Fruit fly (Drosophila melanogaster): ENCODE measurements around the gene Remo.

Gene Remo

DNA sequence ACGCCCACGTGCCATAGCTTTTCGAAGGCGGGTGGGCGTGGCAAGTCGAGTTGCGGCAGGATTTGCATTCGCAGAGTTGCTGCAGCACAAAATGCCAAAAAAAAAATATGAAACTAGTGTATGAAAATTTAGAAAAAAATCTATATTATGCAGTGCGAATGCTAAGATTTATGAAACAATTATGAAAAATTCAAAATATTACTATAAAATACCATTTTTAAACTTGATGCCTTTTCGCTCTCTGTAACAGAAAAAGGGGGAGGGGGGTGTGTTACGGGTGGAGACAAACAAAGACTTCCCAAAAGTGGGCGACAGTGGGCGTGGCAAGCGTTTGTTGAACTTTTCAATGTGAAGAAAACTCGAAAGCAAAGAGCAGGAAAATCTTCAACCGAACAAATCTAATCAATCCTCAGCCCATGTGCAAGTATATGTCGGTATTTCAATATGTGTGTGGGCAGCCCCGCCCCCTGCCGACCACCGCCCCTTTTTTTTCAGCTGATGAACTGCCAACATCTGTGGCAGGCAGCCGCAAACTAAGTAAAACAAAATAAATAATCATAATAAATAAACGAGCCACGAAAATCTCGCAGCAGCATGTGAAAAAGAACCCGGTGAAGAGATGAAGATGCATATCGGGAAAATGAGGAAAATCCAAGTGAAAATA lies 38.0 kb upstream of the Remo start (continued):
- peak; percentile 67 for TF ChIP-seq twi (tag; optimal IDR thresholded peaks at IDR 0.05)
- no peak for TF ChIP-seq CG9215 (GFP tag; IDR thresholded peaks at IDR 0.05)
- no peak for TF ChIP-seq unpg (GFP tag; optimal IDR thresholded peaks at IDR 0.05)
- TF ChIP-seq CG10979 (tag; optimal IDR thresholded peaks at IDR 0.05) = peak; percentile 39
- TF ChIP-seq pum (GFP tag; optimal IDR thresholded peaks at IDR 0.05) = no peak
- peak; percentile 23 for TF ChIP-seq dmrt99B (tag; optimal IDR thresholded peaks at IDR 0.05)
- TF ChIP-seq sisA (GFP tag; IDR thresholded peaks at IDR 0.05) = peak; percentile 17; the same call in 1 of the 2 replicates
- peak; percentile 26 for TF ChIP-seq az2 (GFP tag; optimal IDR thresholded peaks at IDR 0.05)
- TF ChIP-seq ssp (GFP tag; IDR thresholded peaks at IDR 0.05) = 0 out of 2 replicates have a peak, but pooled peaks have one; percentile 17
- TF ChIP-seq br (optimal IDR thresholded peaks at IDR 0.05) = no peak
- peak; percentile 23 for TF ChIP-seq CG12391 (tag; optimal IDR thresholded peaks at IDR 0.05)
- TF ChIP-seq CG3407 (GFP tag; optimal IDR thresholded peaks at IDR 0.05) = peak; percentile 12

DNA sequence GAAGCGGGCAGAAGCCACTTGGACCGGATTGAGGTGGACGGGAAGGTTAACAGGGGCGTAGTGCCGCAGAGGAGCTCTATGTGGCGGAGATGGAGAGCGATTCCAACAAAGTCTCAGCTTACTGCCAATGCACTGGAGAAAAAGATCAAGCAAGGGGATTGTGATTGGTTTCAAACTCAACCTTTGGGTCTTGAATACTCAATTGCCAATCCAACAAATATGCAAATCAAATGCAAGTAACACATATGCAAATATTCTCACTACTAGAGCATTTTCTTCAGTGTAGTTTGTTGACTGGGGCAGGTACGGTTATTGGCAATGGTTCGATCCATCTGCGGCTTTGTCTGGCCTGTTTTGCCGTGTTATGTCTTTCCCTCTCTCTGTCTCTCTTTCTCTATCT lies 36.5 kb upstream of the Remo start:
- TF ChIP-seq fd3F (GFP tag; optimal IDR thresholded peaks at IDR 0.05) (peak; percentile 48), yki (optimal IDR thresholded peaks at IDR 0.05) (no peak), Hsf (GFP tag; optimal IDR thresholded peaks at IDR 0.05) (peak; percentile 75), CG7372 (GFP tag; IDR thresholded peaks at IDR 0.05) (peak; percentile 55; the same call in 1 of the 2 replicates), lov (optimal IDR thresholded peaks at IDR 0.05) (no peak), lov (GFP tag; IDR thresholded peaks at IDR 0.05) (peak; percentile 55; the same call in 1 of the 3 replicates), corto (GFP tag; optimal IDR thresholded peaks at IDR 0.05) (peak; percentile 86), CG30431 (GFP tag; optimal IDR thresholded peaks at IDR 0.05) (peak; percentile 59), inv (GFP tag; IDR thresholded peaks at IDR 0.05; ENCODE audit: partially characterized antibody) (no peak), so (GFP tag; IDR thresholded peaks at IDR 0.05) (peak; percentile 81; the same call in 2 of the 3 replicates), slp2 (GFP tag; optimal IDR thresholded peaks at IDR 0.05) (peak; percentile 69), lola (GFP tag; optimal IDR thresholded peaks at IDR 0.05) (peak in 1 of 3 experiments; percentile 25), Sry-δ (GFP tag; optimal IDR thresholded peaks at IDR 0.05) (peak; percentile 40), CG10321 (GFP tag; IDR thresholded peaks at IDR 0.05) (peak; percentile 27; the same call in 1 of the 2 replicates), CG16779 (GFP tag; IDR thresholded peaks at IDR 0.05) (peak; percentile 64; the same call in 1 of the 2 replicates), CG10209 (GFP tag; optimal IDR thresholded peaks at IDR 0.05) (peak; percentile 71), lmd (GFP tag; IDR thresholded peaks at IDR 0.05) (peak; percentile 79), ab (GFP tag; optimal IDR thresholded peaks at IDR 0.05) (peak; percentile 79), pros (GFP tag; optimal IDR thresholded peaks at IDR 0.05) (no peak), gce (GFP tag; IDR thresholded peaks at IDR 0.05) (peak; percentile 76; the same call in 2 of the 3 replicates), CG7271 (tag; optimal IDR thresholded peaks at IDR 0.05) (no peak), CG11723 (GFP tag; optimal IDR thresholded peaks at IDR 0.05) (peak; percentile 64), Nf-YC (tag; optimal IDR thresholded peaks at IDR 0.05) (no peak), sisA (GFP tag; IDR thresholded peaks at IDR 0.05) (peak; percentile 87), bigmax (GFP tag; optimal IDR thresholded peaks at IDR 0.05) (no peak), mirr (GFP tag; optimal IDR thresholded peaks at IDR 0.05) (no peak), CG4404 (GFP tag; IDR thresholded peaks at IDR 0.05) (peak; percentile 39; the same call in 1 of the 2 replicates), CG9215 (GFP tag; IDR thresholded peaks at IDR 0.05) (peak; percentile 63), gt (GFP tag; IDR thresholded peaks at IDR 0.05) (peak; percentile 58; the same call in 1 of the 2 replicates), sima (GFP tag; optimal IDR thresholded peaks at IDR 0.05) (peak; percentile 14), C15 (GFP tag; IDR thresholded peaks at IDR 0.05) (no peak), NC2β (GFP tag; optimal IDR thresholded peaks at IDR 0.05) (peak; percentile 50), ro (GFP tag; IDR thresholded peaks at IDR 0.05) (0 out of 2 replicates have a peak, but pooled peaks have one; percentile 29), Dfd (GFP tag; optimal IDR thresholded peaks at IDR 0.05) (no peak), CG9797 (GFP tag; optimal IDR thresholded peaks at IDR 0.05) (no peak), CG3281 (GFP tag; optimal IDR thresholded peaks at IDR 0.05) (peak; percentile 62), CG5245 (GFP tag; optimal IDR thresholded peaks at IDR 0.05) (peak; percentile 65), CG10147 (GFP tag; optimal IDR thresholded peaks at IDR 0.05) (peak; percentile 51), Ets97D (GFP tag; optimal IDR thresholded peaks at IDR 0.05) (peak; percentile 35)
